Fruit fly (Drosophila melanogaster): ENCODE measurements around the gene Doc3.

Gene Doc3

dm6 chr3L:8985848-8986320, 19.1 kb upstream of the Doc3 start, which contains the start of gene Galk (continued):
- TF ChIP-seq Sry-β (GFP tag; optimal IDR thresholded peaks at IDR 0.05), result no peak
- no peak for TF ChIP-seq fd96Cb (tag; optimal IDR thresholded peaks at IDR 0.05)
- no peak for TF ChIP-seq CG17186 (GFP tag; optimal IDR thresholded peaks at IDR 0.05)
- peak; percentile 11 for TF ChIP-seq CG12942 (GFP tag; optimal IDR thresholded peaks at IDR 0.05)
- TF ChIP-seq Xrp1 (GFP tag; IDR thresholded peaks at IDR 0.05), result no peak; the same call in 1 of the 2 replicates
- TF ChIP-seq Kr (GFP tag; optimal IDR thresholded peaks at IDR 0.05), result no peak
- no peak for TF ChIP-seq Atf-2 (GFP tag; optimal IDR thresholded peaks at IDR 0.05)
- TF ChIP-seq z (GFP tag; IDR thresholded peaks at IDR 0.05), result no peak
- peak; percentile 52 for TF ChIP-seq CG9817 (tag; optimal IDR thresholded peaks at IDR 0.05)
- TF ChIP-seq CG2120 (GFP tag; optimal IDR thresholded peaks at IDR 0.05), result peak; percentile 87
- TF ChIP-seq CG7357 (GFP tag; IDR thresholded peaks at IDR 0.05), result no peak; the same call in 2 of the 3 replicates
- peak; percentile 60 for TF ChIP-seq run (tag; optimal IDR thresholded peaks at IDR 0.05)
- peak; percentile 72 for TF ChIP-seq Fer1 (GFP tag; optimal IDR thresholded peaks at IDR 0.05)
- no peak for TF ChIP-seq Dref (GFP tag; IDR thresholded peaks at IDR 0.05)
- peak; percentile 1 for TF ChIP-seq CG14710 (tag; optimal IDR thresholded peaks at IDR 0.05)
- peak; percentile 70 for TF ChIP-seq CrebB (tag; optimal IDR thresholded peaks at IDR 0.05)
- TF ChIP-seq Hmx (GFP tag; optimal IDR thresholded peaks at IDR 0.05), result no peak
- TF ChIP-seq CG4854 (GFP tag; optimal IDR thresholded peaks at IDR 0.05), result peak; percentile 37
- TF ChIP-seq ro (GFP tag; IDR thresholded peaks at IDR 0.05), result no peak
- TF ChIP-seq gsb (GFP tag; IDR thresholded peaks at IDR 0.05), result peak; percentile 75
- TF ChIP-seq jigr1 (GFP tag; IDR thresholded peaks at IDR 0.05), result no peak
- peak; percentile 5 for TF ChIP-seq CG3163 (GFP tag; optimal IDR thresholded peaks at IDR 0.05)
- peak; percentile 48 for TF ChIP-seq B-H2 (GFP tag; optimal IDR thresholded peaks at IDR 0.05)
- TF ChIP-seq mirr (GFP tag; optimal IDR thresholded peaks at IDR 0.05), result peak; percentile 93
- TF ChIP-seq CG7928 (GFP tag; optimal IDR thresholded peaks at IDR 0.05), result no peak
- no peak for TF ChIP-seq twi (tag; optimal IDR thresholded peaks at IDR 0.05)
- peak; percentile 58 for TF ChIP-seq CHES-1-like (GFP tag; optimal IDR thresholded peaks at IDR 0.05)
- TF ChIP-seq CG4730 (GFP tag; IDR thresholded peaks at IDR 0.05), result peak; percentile 52; the same call in 1 of the 2 replicates
- no peak; the same call in 2 of the 3 replicates for TF ChIP-seq ci (GFP tag; IDR thresholded peaks at IDR 0.05)
- TF ChIP-seq D (optimal IDR thresholded peaks at IDR 0.05), result no peak
- TF ChIP-seq D (GFP tag; optimal IDR thresholded peaks at IDR 0.05), result peak; percentile 1
- peak; percentile 28 for TF ChIP-seq CG7556 (GFP tag; optimal IDR thresholded peaks at IDR 0.05)
- peak; percentile 39 for TF ChIP-seq tup (GFP tag; optimal IDR thresholded peaks at IDR 0.05)
- TF ChIP-seq Sox102F (GFP tag; optimal IDR thresholded peaks at IDR 0.05), result no peak
- TF ChIP-seq CG1233 (GFP tag; optimal IDR thresholded peaks at IDR 0.05), result peak; percentile 4
- peak; percentile 77 for TF ChIP-seq sd (tag; optimal IDR thresholded peaks at IDR 0.05)
- TF ChIP-seq NC2α (GFP tag; optimal IDR thresholded peaks at IDR 0.05), result no peak
- 0 out of 3 replicates have a peak, but pooled peaks have one; percentile 57 for TF ChIP-seq C15 (GFP tag; IDR thresholded peaks at IDR 0.05)
- TF ChIP-seq Myb (GFP tag; optimal IDR thresholded peaks at IDR 0.05), result no peak
- TF ChIP-seq Bteb2 (GFP tag; optimal IDR thresholded peaks at IDR 0.05), result peak; percentile 17
- TF ChIP-seq Doc2 (GFP tag; IDR thresholded peaks at IDR 0.05), result no peak
- TF ChIP-seq abd-A (tag; optimal IDR thresholded peaks at IDR 0.05), result no peak
- TF ChIP-seq CG12299 (tag; optimal IDR thresholded peaks at IDR 0.05), result peak; percentile 48
- TF ChIP-seq Fer3 (tag; optimal IDR thresholded peaks at IDR 0.05), result peak; percentile 67
- TF ChIP-seq jing (GFP tag; optimal IDR thresholded peaks at IDR 0.05), result no peak
- no peak for TF ChIP-seq CG43689 (GFP tag; IDR thresholded peaks at IDR 0.05)
- TF ChIP-seq tap (tag; optimal IDR thresholded peaks at IDR 0.05), result peak; percentile 48
- peak in 1 of 2 experiments; percentile 21 for TF ChIP-seq Eip74EF (GFP tag; optimal IDR thresholded peaks at IDR 0.05)
- peak; percentile 67 for TF ChIP-seq otp (GFP tag; IDR thresholded peaks at IDR 0.05)
- TF ChIP-seq Dfd (GFP tag; optimal IDR thresholded peaks at IDR 0.05), result no peak
- TF ChIP-seq Hmr (GFP tag; optimal IDR thresholded peaks at IDR 0.05), result peak; percentile 46

Data from whole organism, embryonic.